Worm (Caenorhabditis elegans) whole organism, L4/young adult: ENCODE results near the gene cyp-13A1.

Source experiments
- W03F9.2 ChIP-seq: fragments of 150-350 bp; optimal IDR thresholded peaks from 2 replicates; lab custom pipeline; 2014; ENCODE audit warnings: missing biosample characterization, missing genetic modification characterization
- dao-5 ChIP-seq: sonication (generic microtip); optimal IDR thresholded peaks from 2 replicates; lab custom pipeline; 2016; ENCODE audit warnings: missing genotype, missing genetic modification characterization, moderate library complexity, missing compliant biosample characterization

DNA sequence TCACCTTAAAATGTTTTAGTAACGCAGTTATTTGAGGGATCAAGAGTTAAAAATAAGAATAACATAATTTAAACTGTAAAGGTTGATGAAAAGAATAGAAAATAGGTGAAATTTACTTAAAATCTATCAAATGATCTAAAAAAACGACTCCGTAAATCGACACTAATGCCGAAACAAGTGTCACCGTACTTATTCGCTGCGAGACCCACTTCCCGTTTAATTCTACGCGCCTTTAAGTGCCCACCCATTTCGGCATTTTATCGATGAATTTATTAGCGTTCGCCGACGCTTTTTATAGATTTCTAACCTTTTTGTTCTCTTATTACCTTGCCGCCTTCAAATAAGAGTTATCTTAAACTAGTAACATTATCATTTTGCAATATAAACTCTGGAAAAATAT lies 35.7 kb downstream of the cyp-13A1 start, which contains the start of the genes Y53C12B.1 and nos-3:
- peak; percentile 85 for TF ChIP-seq W03F9.2 (tag; lab: Kevin White, UChicago)
- TF ChIP-seq dao-5 (tag; lab: Kevin White, UChicago): no peak
